Worm (Caenorhabditis elegans): ENCODE measurements around the gene npl-4.2.
A peak's percentile ranks its signal among the peaks of the same experiment; 100 is the strongest.

The npl-4.2 gene

ce11 chrII:5661735-5662177 lies 39.1 kb downstream of the npl-4.2 start (continued):
- no peak; the same call in 1 of the 2 replicates for TF ChIP-seq F33H1.4 (GFP tag; IDR thresholded peaks at IDR 0.05)
- peak; percentile 55 for TF ChIP-seq ztf-22 (GFP tag; optimal IDR thresholded peaks at IDR 0.05)
- TF ChIP-seq F49E8.2 (tag; optimal IDR thresholded peaks at IDR 0.05; ENCODE audit: insufficient read depth) = peak; percentile 33
- TF ChIP-seq ztf-3 (GFP tag; optimal IDR thresholded peaks at IDR 0.05) = peak; percentile 94
- peak; percentile 89 for TF ChIP-seq hsf-1 (GFP tag; IDR thresholded peaks at IDR 0.05)
- TF ChIP-seq lin-54 (GFP tag; optimal IDR thresholded peaks at IDR 0.05) = peak; percentile 83
- peak; percentile 100 for TF ChIP-seq F10E7.11 (tag; optimal IDR thresholded peaks at IDR 0.05)
- TF ChIP-seq ceh-100 (GFP tag; IDR thresholded peaks at IDR 0.05) = peak; percentile 90
- peak; percentile 51 for TF ChIP-seq snpc-4 (GFP tag; optimal IDR thresholded peaks at IDR 0.05)
- peak in 2 of 4 experiments; percentile 82 to 84 for TF ChIP-seq snpc-4 (tag; optimal IDR thresholded peaks at IDR 0.05)
- TF ChIP-seq rec-8 (tag; optimal IDR thresholded peaks at IDR 0.05) = peak; percentile 36 to 42
- peak; percentile 100 for TF ChIP-seq ama-1 (optimal IDR thresholded peaks at IDR 0.05)
- peak; percentile 89 to 94 for TF ChIP-seq ama-1 (GFP tag; optimal IDR thresholded peaks at IDR 0.05)
- TF ChIP-seq Y53G8AR.9 (GFP tag; conservative IDR thresholded peaks at IDR 0.05) = peak; percentile 97
- TF ChIP-seq K11D2.4 (GFP tag; IDR thresholded peaks at IDR 0.05) = peak; percentile 94
- TF ChIP-seq die-1 (tag; optimal IDR thresholded peaks at IDR 0.05) = peak; percentile 77
- TF ChIP-seq egl-44 (GFP tag; IDR thresholded peaks at IDR 0.05) = peak; percentile 90; the same call in 1 of the 2 replicates
- peak; percentile 98 for TF ChIP-seq zfh-2 (GFP tag; conservative IDR thresholded peaks at IDR 0.05)
- peak; percentile 31; the same call in 1 of the 2 replicates for TF ChIP-seq Y53F4B.3 (GFP tag; IDR thresholded peaks at IDR 0.05)
- TF ChIP-seq aptf-3 (GFP tag; IDR thresholded peaks at IDR 0.05) = peak; percentile 99
- TF ChIP-seq ZK185.1 (tag; optimal IDR thresholded peaks at IDR 0.05; ENCODE audit: poor library complexity, severe bottlenecking) = peak; percentile 74
- no peak for TF ChIP-seq F23B12.7 (tag; optimal IDR thresholded peaks at IDR 0.05; ENCODE audit: insufficient read depth)
- peak; percentile 96 for TF ChIP-seq Y95B8A.8 (GFP tag; IDR thresholded peaks at IDR 0.05)
- TF ChIP-seq cebp-2 (GFP tag; IDR thresholded peaks at IDR 0.05) = peak; percentile 100
- 0 out of 2 replicates have a peak, but pooled peaks have one; percentile 70 for TF ChIP-seq lag-1 (GFP tag; IDR thresholded peaks at IDR 0.05)
- peak; percentile 99 for TF ChIP-seq fkh-3 (tag; optimal IDR thresholded peaks at IDR 0.05)
- TF ChIP-seq lin-26 (GFP tag; IDR thresholded peaks at IDR 0.05) = peak; percentile 85
- peak; percentile 99 for TF ChIP-seq athp-1 (tag; optimal IDR thresholded peaks at IDR 0.05)
- TF ChIP-seq F39B2.1 (GFP tag; IDR thresholded peaks at IDR 0.05) = peak; percentile 90
- peak; percentile 99 for TF ChIP-seq ceh-79 (tag; optimal IDR thresholded peaks at IDR 0.05)
- peak; percentile 67 for TF ChIP-seq B0019.2 (GFP tag; conservative IDR thresholded peaks at IDR 0.05)
- peak; percentile 91 for TF ChIP-seq bed-1 (GFP tag; IDR thresholded peaks at IDR 0.05)
- TF ChIP-seq attf-5 (GFP tag; optimal IDR thresholded peaks at IDR 0.05) = peak; percentile 85
- no peak for TF ChIP-seq nfya-1 (tag; optimal IDR thresholded peaks at IDR 0.05; ENCODE audit: borderline replicate concordance, insufficient read depth)
- peak; percentile 91 for TF ChIP-seq hmg-20 (GFP tag; IDR thresholded peaks at IDR 0.05)
- TF ChIP-seq madf-8 (GFP tag; conservative IDR thresholded peaks at IDR 0.05) = no peak
- TF ChIP-seq unc-130 (GFP tag; optimal IDR thresholded peaks at IDR 0.05) = peak; percentile 65
- peak; percentile 50 for TF ChIP-seq xnd-1 (tag; optimal IDR thresholded peaks at IDR 0.05)
- peak; percentile 12 for TF ChIP-seq nhr-179 (tag; optimal IDR thresholded peaks at IDR 0.05)
- TF ChIP-seq pha-4 (tag; optimal IDR thresholded peaks at IDR 0.05) = no peak
- TF ChIP-seq tlf-1 (GFP tag; optimal IDR thresholded peaks at IDR 0.05) = peak; percentile 93
- TF ChIP-seq nhr-120 (GFP tag; IDR thresholded peaks at IDR 0.05) = peak; percentile 98; the same call in 1 of the 2 replicates
- peak; percentile 88 for TF ChIP-seq lin-40 (tag; optimal IDR thresholded peaks at IDR 0.05)
- peak; percentile 55 for TF ChIP-seq B0261.1 (tag; optimal IDR thresholded peaks at IDR 0.05)
- no peak for TF ChIP-seq snpc-1.1 (tag; optimal IDR thresholded peaks at IDR 0.05; ENCODE audit: insufficient read depth)
- peak; percentile 96 for TF ChIP-seq ztf-26 (tag; optimal IDR thresholded peaks at IDR 0.05)
- TF ChIP-seq nhr-90 (tag; optimal IDR thresholded peaks at IDR 0.05) = peak; percentile 87
- peak in 2 of 3 experiments; percentile 57 to 69 for TF ChIP-seq lin-35 (GFP tag; optimal IDR thresholded peaks at IDR 0.05)

Measured in whole organism, young adult.